Worm (Caenorhabditis elegans) whole organism, L1 larva: ENCODE data around the gene col-140.

ENCODE experiments used
- fkh-8 ChIP-seq: sonication (generic microtip); optimal IDR thresholded peaks from 2 replicates; lab custom pipeline; 2016; ENCODE audit warnings: mild to moderate bottlenecking, missing genetic modification characterization, missing compliant biosample characterization
- jun-1 ChIP-seq: fragments of 150-350 bp; optimal IDR thresholded peaks from 2 replicates; lab custom pipeline; 2014; ENCODE audit warnings: missing biosample characterization, missing genetic modification reagents, missing genetic modification characterization
- lin-14 ChIP-seq: fragments of 200-800 bp; sonication (Bioruptor generic); optimal IDR thresholded peaks from 2 replicates; lab custom pipeline; 2018; ENCODE audit warnings: mild to moderate bottlenecking, missing genetic modification characterization, moderate library complexity, missing compliant biosample characterization
- lin-15B ChIP-seq: fragments of 150-350 bp; sonication (generic microtip); optimal IDR thresholded peaks from 3 replicates; lab custom pipeline; 2014; ENCODE audit warnings: missing biosample characterization, missing genetic modification characterization
- nhr-237 ChIP-seq: fragments of 150-350 bp; optimal IDR thresholded peaks from 2 replicates; lab custom pipeline; 2014; ENCODE audit warnings: missing biosample characterization, missing genetic modification characterization
- nhr-28 ChIP-seq: fragments of 150-350 bp; optimal IDR thresholded peaks from 2 replicates; lab custom pipeline; 2014; ENCODE audit warnings: missing biosample characterization, missing genetic modification characterization
- pqm-1 ChIP-seq: sonication (generic microtip); optimal IDR thresholded peaks from 3 replicates; lab custom pipeline; 2017; ENCODE audit warnings: missing biosample characterization, missing genetic modification characterization
- rnt-1 ChIP-seq: sonication (generic microtip); optimal IDR thresholded peaks from 2 replicates; lab custom pipeline; 2016; ENCODE audit warnings: mild to moderate bottlenecking, missing genetic modification characterization, moderate library complexity, missing compliant biosample characterization
- skn-1 ChIP-seq: fragments of 150-350 bp; optimal IDR thresholded peaks from 2 replicates; lab custom pipeline; 2014; ENCODE audit warnings: missing biosample characterization, missing genetic modification characterization
- swsn-7 ChIP-seq: sonication (generic microtip); optimal IDR thresholded peaks from 2 replicates; lab custom pipeline; 2016; ENCODE audit warnings: missing genetic modification characterization, missing compliant biosample characterization
- unc-62 ChIP-seq: fragments of 150-350 bp; optimal IDR thresholded peaks from 2 replicates; lab custom pipeline; 2014; ENCODE audit warnings: missing biosample characterization, missing genetic modification reagents, missing genetic modification characterization
- zip-4 ChIP-seq: fragments of 200-800 bp; sonication (Bioruptor generic); optimal IDR thresholded peaks from 2 replicates; lab custom pipeline; 2018; ENCODE audit warnings: mild to moderate bottlenecking, missing genetic modification characterization, moderate library complexity, missing compliant biosample characterization

DNA sequence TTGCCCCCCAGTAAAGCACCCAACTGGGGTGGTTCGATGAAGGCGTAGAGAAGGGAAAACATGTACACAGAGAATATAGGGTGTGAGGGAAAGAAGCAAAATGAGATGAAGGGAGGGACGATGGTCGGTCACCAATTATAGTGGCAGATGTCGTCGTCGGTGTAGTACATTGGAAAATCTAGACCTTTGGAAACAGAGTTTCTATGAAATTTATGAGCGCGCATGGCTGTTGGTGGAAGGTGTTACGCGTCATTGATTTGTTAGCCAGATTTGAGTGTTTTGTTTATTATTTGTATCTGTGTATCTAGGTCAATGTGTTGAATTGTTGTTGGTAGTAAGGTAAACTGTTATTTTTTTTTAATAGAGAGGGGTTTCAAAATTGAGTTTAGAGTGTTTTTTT, 10.1 kb upstream of the col-140 start:
- TF ChIP-seq fkh-8 (tag; lab: Kevin White, UChicago): no peak
- no peak for TF ChIP-seq swsn-7 (tag; lab: Kevin White, UChicago)
- TF ChIP-seq skn-1 (tag; lab: Kevin White, UChicago): no peak
- no peak for TF ChIP-seq nhr-237 (tag; lab: Kevin White, UChicago)
- peak; percentile 39 for TF ChIP-seq lin-14 (GFP tag; lab: Kevin White, UChicago)
- TF ChIP-seq unc-62: no peak
- TF ChIP-seq nhr-28 (tag; lab: Kevin White, UChicago): no peak
- no peak for TF ChIP-seq lin-15B (tag; lab: Kevin White, UChicago)
- TF ChIP-seq zip-4: no peak
- TF ChIP-seq jun-1 (tag; lab: Kevin White, UChicago): no peak
- no peak for TF ChIP-seq rnt-1 (tag; lab: Kevin White, UChicago)
- no peak for TF ChIP-seq pqm-1 (tag; lab: Kevin White, UChicago)
